Worm (Caenorhabditis elegans): Measurements from ENCODE around the gene C52E4.7.

C52E4.7 gene

ce11 chrV:12002866-12003485 is 8.9 kb downstream of the C52E4.7 start, which contains the start of gene cpr-9 (continued):
- no peak for TF ChIP-seq daf-16 (GFP tag; optimal IDR thresholded peaks at IDR 0.05)
- peak; percentile 65 for TF ChIP-seq daf-16 (tag; optimal IDR thresholded peaks at IDR 0.05)
- no peak for TF ChIP-seq lin-13 (GFP tag; optimal IDR thresholded peaks at IDR 0.05)
- no peak for TF ChIP-seq daf-19 (GFP tag; conservative IDR thresholded peaks at IDR 0.05)
- TF ChIP-seq zfp-3 (GFP tag; conservative IDR thresholded peaks at IDR 0.05) = no peak
- no peak for TF ChIP-seq lin-29 (GFP tag; IDR thresholded peaks at IDR 0.05)
- no peak for TF ChIP-seq duxl-1 (tag; optimal IDR thresholded peaks at IDR 0.05; ENCODE audit: poor library complexity)
- TF ChIP-seq ceh-20 (GFP tag; IDR thresholded peaks at IDR 0.05) = no peak
- no peak for TF ChIP-seq nhr-41 (GFP tag; IDR thresholded peaks at IDR 0.05)
- peak; percentile 50 for TF ChIP-seq pqm-1 (tag; optimal IDR thresholded peaks at IDR 0.05)
- peak; percentile 45 for TF ChIP-seq ama-1 (optimal IDR thresholded peaks at IDR 0.05)
- peak; percentile 73 for TF ChIP-seq aha-1 (tag)
- no peak for TF ChIP-seq Y75B8A.6 (GFP tag; IDR thresholded peaks at IDR 0.05)
- TF ChIP-seq lsy-2 (tag; optimal IDR thresholded peaks at IDR 0.05) = peak in 1 of 2 experiments; percentile 20
- no peak for TF ChIP-seq jun-1 (tag; optimal IDR thresholded peaks at IDR 0.05)
- TF ChIP-seq skn-1 (tag; optimal IDR thresholded peaks at IDR 0.05) = no peak
- TF ChIP-seq madf-9 (GFP tag; conservative IDR thresholded peaks at IDR 0.05) = no peak
- TF ChIP-seq Y48G9A.11 (GFP tag; IDR thresholded peaks at IDR 0.05) = no peak
- TF ChIP-seq nhr-111 (GFP tag; optimal IDR thresholded peaks at IDR 0.05) = no peak
- no peak for TF ChIP-seq attf-4 (tag; optimal IDR thresholded peaks at IDR 0.05)
- peak; percentile 41 for TF ChIP-seq hlh-11 (tag; optimal IDR thresholded peaks at IDR 0.05)
- no peak for TF ChIP-seq lim-7 (GFP tag; IDR thresholded peaks at IDR 0.05)
- peak; percentile 19 for TF ChIP-seq hlh-30 (tag; optimal IDR thresholded peaks at IDR 0.05; ENCODE audit: insufficient read depth)
- no peak for TF ChIP-seq arid-1 (GFP tag; conservative IDR thresholded peaks at IDR 0.05)
- TF ChIP-seq nhr-6 (tag; optimal IDR thresholded peaks at IDR 0.05) = peak; percentile 28
- TF ChIP-seq ceh-28 (tag; optimal IDR thresholded peaks at IDR 0.05) = no peak
- no peak for TF ChIP-seq dmd-9 (GFP tag; IDR thresholded peaks at IDR 0.05)
- no peak for TF ChIP-seq unc-62 (GFP tag; optimal IDR thresholded peaks at IDR 0.05 in 1 of 2)
- TF ChIP-seq unc-62 (tag; optimal IDR thresholded peaks at IDR 0.05) = no peak
- TF ChIP-seq dve-1 (tag; optimal IDR thresholded peaks at IDR 0.05; ENCODE audit: insufficient read depth) = peak; percentile 77
- TF ChIP-seq nhr-48 (tag; optimal IDR thresholded peaks at IDR 0.05) = no peak
- no peak for TF ChIP-seq nhr-10 (tag; optimal IDR thresholded peaks at IDR 0.05)
- no peak for TF ChIP-seq nhr-11 (tag; optimal IDR thresholded peaks at IDR 0.05)
- no peak for TF ChIP-seq F10B5.3 (tag; optimal IDR thresholded peaks at IDR 0.05)
- TF ChIP-seq sdz-12 (GFP tag; optimal IDR thresholded peaks at IDR 0.05) = no peak
- TF ChIP-seq vab-7 (GFP tag; IDR thresholded peaks at IDR 0.05) = no peak
- no peak for TF ChIP-seq ces-1 (GFP tag; optimal IDR thresholded peaks at IDR 0.05)
- no peak for TF ChIP-seq cey-2 (tag; optimal IDR thresholded peaks at IDR 0.05; ENCODE audit: borderline replicate concordance, insufficient read depth)
- no peak for TF ChIP-seq ZK546.5 (tag; optimal IDR thresholded peaks at IDR 0.05)
- no peak for TF ChIP-seq mxl-2 (GFP tag; conservative IDR thresholded peaks at IDR 0.05)
- no peak for TF ChIP-seq F49E8.2 (tag; optimal IDR thresholded peaks at IDR 0.05; ENCODE audit: borderline replicate concordance)
- TF ChIP-seq ceh-82 (tag; optimal IDR thresholded peaks at IDR 0.05) = no peak

- TF ChIP-seq mep-1 (tag; optimal IDR thresholded peaks at IDR 0.05) (peak; percentile 41), nhr-25 (tag; optimal IDR thresholded peaks at IDR 0.05; ENCODE audit: borderline replicate concordance, insufficient read depth) (no peak), hif-1 (tag; optimal IDR thresholded peaks at IDR 0.05) (no peak), daf-16 (GFP tag; optimal IDR thresholded peaks at IDR 0.05) (no peak), daf-16 (tag; optimal IDR thresholded peaks at IDR 0.05) (peak; percentile 53), unc-39 (tag; optimal IDR thresholded peaks at IDR 0.05) (no peak), ztf-7 (tag; optimal IDR thresholded peaks at IDR 0.05) (no peak), skn-1 (tag; optimal IDR thresholded peaks at IDR 0.05) (no peak), dmd-8 (GFP tag; IDR thresholded peaks at IDR 0.05) (no peak), dmd-9 (GFP tag; IDR thresholded peaks at IDR 0.05) (no peak), F37D6.2 (tag; optimal IDR thresholded peaks at IDR 0.05) (no peak), zfp-2 (tag; optimal IDR thresholded peaks at IDR 0.05) (no peak), fkh-10 (GFP tag; optimal IDR thresholded peaks at IDR 0.05) (no peak), unc-130 (GFP tag; optimal IDR thresholded peaks at IDR 0.05) (no peak), ztf-11 (tag; optimal IDR thresholded peaks at IDR 0.05) (no peak)
These were observed 10.4 kb downstream of the C52E4.7 start for ce11 chrV:12004501-12004940.
